Worm (Caenorhabditis elegans) whole organism, young adult: ENCODE results near the gene sec-16A.1.

Source experiments
- F33H1.4 ChIP-seq: fragments of 200-800 bp; sonication (Bioruptor generic); IDR thresholded peaks from 2 replicates; pipeline ENCODE4 v1.3.6; 2022; ENCODE audit warnings: missing genetic modification reagents, missing genetic modification characterization, missing compliant biosample characterization
- K12H6.12 ChIP-seq: fragments of 200-800 bp; sonication (Bioruptor generic); optimal IDR thresholded peaks from 2 replicates; lab custom pipeline; 2018; ENCODE audit warnings: mild to moderate bottlenecking, missing genetic modification characterization, missing compliant biosample characterization
- T26A5.8 ChIP-seq: sonication (generic microtip); optimal IDR thresholded peaks from 2 replicates; lab custom pipeline; 2016; ENCODE audit warnings: missing genetic modification characterization, missing compliant biosample characterization
- Y53F4B.3 ChIP-seq: fragments of 200-800 bp; sonication (Bioruptor generic); IDR thresholded peaks from 2 replicates; pipeline ENCODE4 v1.3.6; 2022; ENCODE audit warnings: missing genetic modification reagents, missing genetic modification characterization, missing compliant biosample characterization
- Y53G8AR.9 ChIP-seq: fragments of 200-800 bp; sonication (Bioruptor generic); conservative IDR thresholded peaks from 2 replicates; pipeline ENCODE4 v1.3.6; 2022; ENCODE audit warnings: missing genetic modification reagents, missing genetic modification characterization, missing compliant biosample characterization
- ama-1 ChIP-seq, 3 experiments: fragments of 150-350 bp in 1 of 3; sonication (generic microtip) in 2 of 3; optimal IDR thresholded peaks; 2 replicates each; lab custom pipeline; 2014 to 2018; ENCODE audit warnings: missing biosample characterization in 2 of 3, missing genetic modification characterization in 2 of 3, missing genetic modification reagents in 2 of 3
- atf-7 ChIP-seq: sonication (generic microtip); optimal IDR thresholded peaks from 2 replicates; lab custom pipeline; 2017; ENCODE audit warnings: mild to moderate bottlenecking, missing genetic modification characterization, missing compliant biosample characterization
- ceh-58 ChIP-seq: fragments of 200-800 bp; sonication (Bioruptor generic); IDR thresholded peaks from 2 replicates; pipeline ENCODE4 v1.3.6; 2022; ENCODE audit warnings: missing genetic modification characterization, missing compliant biosample characterization
- dpff-1 ChIP-seq: sonication (generic microtip); optimal IDR thresholded peaks from 2 replicates; lab custom pipeline; 2017; ENCODE audit warnings: mild to moderate bottlenecking, missing genetic modification characterization, missing compliant biosample characterization
- hlh-12 ChIP-seq: sonication (generic microtip); optimal IDR thresholded peaks from 2 replicates; lab custom pipeline; 2016; ENCODE audit warnings: missing genetic modification characterization, missing compliant biosample characterization
- hsf-1 ChIP-seq: fragments of 200-800 bp; sonication (Bioruptor generic); IDR thresholded peaks from 2 replicates; pipeline ENCODE4 v1.3.6; 2022; ENCODE audit warnings: missing genetic modification reagents, missing genetic modification characterization, missing compliant biosample characterization
- lin-35 ChIP-seq, 3 experiments: fragments of 150-350 bp in 2 of 3; sonication (generic microtip) in 1 of 3; optimal IDR thresholded peaks; 2 replicates each; lab custom pipeline; 2014 to 2018; ENCODE audit warnings: missing biosample characterization in 3 of 3, missing genetic modification characterization in 3 of 3, missing genetic modification reagents in 3 of 3
- nfya-1 ChIP-seq: sonication (generic microtip); optimal IDR thresholded peaks from 2 replicates; lab custom pipeline; 2017; ENCODE audit warnings: antibody characterized with exemption, missing compliant biosample characterization, missing genetic modification characterization, borderline replicate concordance; ENCODE audit not compliant: insufficient read depth

DNA sequence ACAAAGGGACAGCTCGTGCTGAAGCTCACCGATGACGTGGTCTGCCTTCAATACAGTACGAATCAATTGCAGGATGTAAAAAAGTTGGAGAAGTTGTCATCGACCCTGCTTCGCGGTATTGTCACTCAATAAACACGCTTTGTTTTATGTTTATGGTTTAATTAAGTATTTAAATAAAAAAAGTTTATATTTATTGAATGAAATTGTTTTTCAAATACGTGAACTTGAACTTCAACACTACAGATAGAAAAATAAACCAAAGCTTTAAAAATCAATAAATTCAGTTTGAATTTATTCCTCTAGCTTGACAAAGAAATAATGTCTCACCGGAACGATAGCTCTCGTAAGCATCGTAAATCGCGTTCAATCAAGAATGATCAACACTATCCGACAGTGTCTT is 20.1 kb downstream of the sec-16A.1 start, which contains the start of gene ZK512.8:
- no peak for TF ChIP-seq nfya-1 (tag; lab: Kevin White, UChicago)
- no peak for TF ChIP-seq F33H1.4 (GFP tag; lab: Robert Waterston, UW)
- no peak for TF ChIP-seq atf-7
- TF ChIP-seq Y53F4B.3 (GFP tag; lab: Robert Waterston, UW), result no peak
- no peak for TF ChIP-seq dpff-1
- no peak for TF ChIP-seq ama-1 (optimal IDR thresholded peaks at IDR 0.05; lab: Kevin White, UChicago)
- TF ChIP-seq ama-1 (GFP tag; optimal IDR thresholded peaks at IDR 0.05; lab: Kevin White, UChicago), result no peak
- TF ChIP-seq hlh-12 (tag; lab: Kevin White, UChicago), result no peak
- TF ChIP-seq Y53G8AR.9, result no peak
- no peak for TF ChIP-seq T26A5.8 (tag; lab: Kevin White, UChicago)
- TF ChIP-seq hsf-1 (GFP tag; lab: Robert Waterston, UW), result no peak
- no peak for TF ChIP-seq K12H6.12 (tag; lab: Kevin White, UChicago)
- no peak for TF ChIP-seq ceh-58 (GFP tag; lab: Robert Waterston, UW)
- TF ChIP-seq lin-35 (GFP tag; optimal IDR thresholded peaks at IDR 0.05; lab: Kevin White, UChicago), result no peak
